Worm (Caenorhabditis elegans) whole organism, mixed stage, embryonic: Measurements from ENCODE around the gene clec-233.

Experiments
- cnd-1 ChIP-seq: fragments of 200-800 bp; sonication (Bioruptor generic); optimal IDR thresholded peaks from 2 replicates; lab custom pipeline; 2018; ENCODE audit warnings: mild to moderate bottlenecking, missing genetic modification characterization, missing compliant biosample characterization
- mab-5 ChIP-seq: fragments of 150-350 bp; optimal IDR thresholded peaks from 2 replicates; lab custom pipeline; 2014; ENCODE audit warnings: missing biosample characterization, missing genetic modification characterization
- nhr-76 ChIP-seq: sonication (generic microtip); optimal IDR thresholded peaks from 2 replicates; lab custom pipeline; 2017; ENCODE audit warnings: missing biosample characterization, missing genetic modification characterization
- pha-4 ChIP-seq: fragments of 150-350 bp; optimal IDR thresholded peaks from 2 replicates; lab custom pipeline; 2018; ENCODE audit warnings: missing biosample characterization, missing genetic modification reagents, missing genetic modification characterization
- unc-39 ChIP-seq: fragments of 150-350 bp; optimal IDR thresholded peaks from 2 replicates; lab custom pipeline; 2014; ENCODE audit warnings: missing biosample characterization, missing genetic modification characterization
- unc-62 ChIP-seq: fragments of 150-350 bp; optimal IDR thresholded peaks from 2 replicates; lab custom pipeline; 2014; ENCODE audit warnings: missing biosample characterization, missing genetic modification reagents, missing genetic modification characterization
- ztf-11 ChIP-seq: fragments of 150-350 bp; optimal IDR thresholded peaks from 2 replicates; lab custom pipeline; 2014; ENCODE audit warnings: missing biosample characterization, missing genetic modification characterization

ce11 chrV:16218522-16218921 is 15.2 kb upstream of the clec-233 start, which contains the start of gene F11A5.15:
- no peak for TF ChIP-seq cnd-1 (tag; lab: Kevin White, UChicago)
- no peak for TF ChIP-seq unc-39
- no peak for TF ChIP-seq ztf-11 (tag; lab: Kevin White, UChicago)
- TF ChIP-seq nhr-76 (tag; lab: Kevin White, UChicago), result no peak
- no peak for TF ChIP-seq unc-62 (GFP tag; lab: Kevin White, UChicago)
- TF ChIP-seq pha-4 (tag; lab: Kevin White, UChicago), result no peak
- TF ChIP-seq mab-5 (tag; lab: Kevin White, UChicago), result no peak
